Fruit fly (Drosophila melanogaster) whole organism, embryonic: ENCODE data around the gene CG8944.

Experiments used
- Abd-B ChIP-seq: fragments of 200-800 bp; sonication (Bioruptor generic); optimal IDR thresholded peaks from 2 replicates; lab custom pipeline; 2018; ENCODE audit warnings: missing biosample characterization, mild to moderate bottlenecking, missing genetic modification characterization, moderate library complexity
- CG10209 ChIP-seq: fragments of 200-800 bp; sonication (Bioruptor generic); optimal IDR thresholded peaks from 3 replicates; lab custom pipeline; 2017; ENCODE audit warnings: missing biosample characterization, mild to moderate bottlenecking, missing genetic modification characterization, missing genetic modification reagents
- CG10321 ChIP-seq: fragments of 200-800 bp; sonication (Bioruptor generic); IDR thresholded peaks from 2 replicates; pipeline ENCODE4 v1.3.6; 2022; ENCODE audit warnings: missing biosample characterization, missing genetic modification characterization
- CG11560 ChIP-seq: fragments of 200-800 bp; sonication (Bioruptor generic); IDR thresholded peaks from 3 replicates; pipeline ENCODE4 v1.3.6; 2022; ENCODE audit warnings: missing biosample characterization, missing genetic modification characterization
- CG12744 ChIP-seq: fragments of 200-800 bp; sonication (Bioruptor generic); optimal IDR thresholded peaks from 2 replicates; lab custom pipeline; 2016; ENCODE audit warnings: missing biosample characterization, missing genetic modification characterization
- CG14014 ChIP-seq: fragments of 200-800 bp; sonication (Bioruptor generic); IDR thresholded peaks from 2 replicates; pipeline ENCODE4 v1.3.6; 2022; ENCODE audit warnings: missing biosample characterization, missing genetic modification characterization
- CG2116 ChIP-seq: fragments of 200-800 bp; sonication (Bioruptor generic); optimal IDR thresholded peaks from 3 replicates; lab custom pipeline; 2018; ENCODE audit warnings: missing biosample characterization, mild to moderate bottlenecking, missing genetic modification characterization
- CG2875 ChIP-seq: fragments of 200-800 bp; sonication (Bioruptor generic); optimal IDR thresholded peaks from 2 replicates; lab custom pipeline; 2017; ENCODE audit warnings: missing biosample characterization, mild to moderate bottlenecking, missing genetic modification characterization, missing genetic modification reagents
- CG2889 ChIP-seq: fragments of 200-800 bp; sonication (Bioruptor generic); IDR thresholded peaks from 3 replicates; pipeline ENCODE4 v1.3.6; 2022; ENCODE audit warnings: missing biosample characterization, missing genetic modification characterization
- CG30020 ChIP-seq: fragments of 200-800 bp; optimal IDR thresholded peaks from 2 replicates; lab custom pipeline; 2019; ENCODE audit warnings: missing biosample characterization, mild to moderate bottlenecking, missing genetic modification characterization, moderate library complexity
- CG31388 ChIP-seq: fragments of 200-800 bp; sonication (Bioruptor generic); optimal IDR thresholded peaks from 2 replicates; lab custom pipeline; 2016; ENCODE audit warnings: missing biosample characterization, missing genetic modification characterization
- CG34422 ChIP-seq: fragments of 200-800 bp; sonication (Bioruptor generic); IDR thresholded peaks from 3 replicates; pipeline ENCODE4 v1.3.6; 2022; ENCODE audit warnings: missing biosample characterization, missing genetic modification characterization
- CG3726 ChIP-seq: fragments of 200-800 bp; sonication (Bioruptor generic); IDR thresholded peaks from 3 replicates; pipeline ENCODE4, ENCODE4 v1.3.6; 2022; ENCODE audit warnings: missing biosample characterization, missing genetic modification characterization
- CG5245 ChIP-seq: fragments of 200-800 bp; sonication (Bioruptor generic); optimal IDR thresholded peaks from 3 replicates; lab custom pipeline; 2016; ENCODE audit warnings: missing biosample characterization, missing genetic modification characterization
- CG6813 ChIP-seq: fragments of 200-800 bp; sonication (Bioruptor generic); optimal IDR thresholded peaks from 2 replicates; lab custom pipeline; 2017; ENCODE audit warnings: missing biosample characterization, missing genetic modification characterization, mild to moderate bottlenecking, moderate library complexity, missing genetic modification reagents
- CG7357 ChIP-seq: fragments of 200-800 bp; sonication (Bioruptor generic); IDR thresholded peaks from 3 replicates; pipeline ENCODE4 v1.3.6; 2022; ENCODE audit warnings: missing biosample characterization, missing genetic modification characterization
- CG8359 ChIP-seq: fragments of 200-800 bp; sonication (Bioruptor generic); optimal IDR thresholded peaks from 2 replicates; lab custom pipeline; 2017; ENCODE audit warnings: missing biosample characterization, mild to moderate bottlenecking, missing genetic modification characterization, borderline replicate concordance
- CG8765 ChIP-seq: fragments of 200-800 bp; sonication (Bioruptor generic); IDR thresholded peaks from 2 replicates; pipeline ENCODE4 v1.3.6; 2022; ENCODE audit warnings: missing biosample characterization, missing genetic modification characterization
- CG9727 ChIP-seq: fragments of 200-800 bp; sonication (Bioruptor generic); optimal IDR thresholded peaks from 3 replicates; lab custom pipeline; 2017; ENCODE audit warnings: missing biosample characterization, mild to moderate bottlenecking, missing genetic modification characterization
- CrebB ChIP-seq: fragments of 200-800 bp; sonication (Bioruptor generic); optimal IDR thresholded peaks from 3 replicates; lab custom pipeline; 2018; ENCODE audit warnings: missing biosample characterization, mild to moderate bottlenecking, missing genetic modification characterization
- D19B ChIP-seq: fragments of 200-800 bp; sonication (Bioruptor generic); optimal IDR thresholded peaks from 2 replicates; lab custom pipeline; 2017; ENCODE audit warnings: missing biosample characterization, mild to moderate bottlenecking, missing genetic modification characterization
- Dip2 ChIP-seq: fragments of 200-800 bp; sonication (Bioruptor generic); IDR thresholded peaks from 2 replicates; pipeline ENCODE4 v1.3.6; 2022; ENCODE audit warnings: missing biosample characterization, missing genetic modification characterization
- Doc2 ChIP-seq: fragments of 200-800 bp; sonication (Bioruptor generic); IDR thresholded peaks from 2 replicates; pipeline ENCODE4 v1.3.6; 2022; ENCODE audit warnings: missing biosample characterization, missing genetic modification characterization
- Dref ChIP-seq: fragments of 200-800 bp; sonication (Bioruptor generic); IDR thresholded peaks from 2 replicates; pipeline ENCODE4 v1.3.6; 2022; ENCODE audit warnings: missing biosample characterization, missing genetic modification characterization
- Ets97D ChIP-seq: fragments of 200-800 bp; sonication (Bioruptor generic); optimal IDR thresholded peaks from 3 replicates; lab custom pipeline; 2016; ENCODE audit warnings: missing biosample characterization, missing genetic modification characterization
- Gsc ChIP-seq: fragments of 200-800 bp; sonication (Bioruptor generic); IDR thresholded peaks from 2 replicates; pipeline ENCODE4 v1.3.6; 2022; ENCODE audit warnings: missing biosample characterization, missing genetic modification characterization
- Gug ChIP-seq: fragments of 200-800 bp; sonication (Bioruptor generic); IDR thresholded peaks from 4 replicates; pipeline ENCODE4 v1.3.6; 2022; ENCODE audit warnings: missing biosample characterization, missing genetic modification characterization
- Hmx ChIP-seq: fragments of 200-800 bp; sonication (Bioruptor generic); optimal IDR thresholded peaks from 2 replicates; lab custom pipeline; 2016; ENCODE audit warnings: missing biosample characterization, missing genetic modification characterization
- Med ChIP-seq: fragments of 200-800 bp; sonication (Bioruptor generic); peaks from one replicate; lab custom pipeline; 2016; ENCODE audit warnings: missing biosample characterization, missing genetic modification characterization, mild to moderate bottlenecking, inconsistent platforms, moderate library complexity
- Optix ChIP-seq: fragments of 200-800 bp; sonication (Bioruptor generic); IDR thresholded peaks from 3 replicates; pipeline ENCODE4 v1.3.6; 2022; ENCODE audit warnings: missing biosample characterization, missing genetic modification characterization
- Ravus ChIP-seq: fragments of 200-800 bp; sonication (Bioruptor generic); IDR thresholded peaks from 2 replicates; pipeline ENCODE4 v1.3.6; 2022; ENCODE audit warnings: missing biosample characterization, missing genetic modification characterization
- Sry-δ ChIP-seq: fragments of 200-800 bp; sonication (Bioruptor generic); optimal IDR thresholded peaks from 2 replicates; lab custom pipeline; 2016; ENCODE audit warnings: missing biosample characterization, missing genetic modification characterization
- Stat92E ChIP-seq, 3 experiments: fragments of >200 bp in 2 of 3; fragments of 200-800 bp in 1 of 3; sonication (Bioruptor generic) in 1 of 3; optimal IDR thresholded peaks; 2 replicates each; lab custom pipeline; 2017 to 2019; ENCODE audit warnings: missing biosample characterization in 3 of 3, missing genetic modification characterization in 3 of 3, mild to moderate bottlenecking in 1 of 3, moderate library complexity in 1 of 3
- abd-A ChIP-seq: fragments of 200-800 bp; sonication (Bioruptor generic); optimal IDR thresholded peaks from 3 replicates; lab custom pipeline; 2019; ENCODE audit warnings: missing biosample characterization, mild to moderate bottlenecking, missing genetic modification characterization, moderate library complexity
- ac ChIP-seq: fragments of 200-800 bp; sonication (Bioruptor generic); optimal IDR thresholded peaks from 3 replicates; lab custom pipeline; 2017; ENCODE audit warnings: missing biosample characterization, mild to moderate bottlenecking, missing genetic modification characterization
- az2 ChIP-seq: fragments of 200-800 bp; sonication (Bioruptor generic); optimal IDR thresholded peaks from 3 replicates; lab custom pipeline; 2016; ENCODE audit warnings: missing biosample characterization, missing genetic modification characterization
- bsh ChIP-seq, 2 experiments: fragments of 200-800 bp; sonication (Bioruptor generic); optimal IDR thresholded peaks; 2 replicates each; lab custom pipeline; 2017 to 2018; ENCODE audit warnings: mild to moderate bottlenecking in 2 of 2, missing biosample characterization in 2 of 2, missing genetic modification characterization in 2 of 2, moderate library complexity in 1 of 2
- crp ChIP-seq, 2 experiments: fragments of 200-800 bp; sonication (Bioruptor generic); optimal IDR thresholded peaks; 2 replicates in 1 of 2; 3 replicates in 1 of 2; lab custom pipeline; 2017; ENCODE audit warnings: missing biosample characterization in 2 of 2, missing genetic modification characterization in 2 of 2, mild to moderate bottlenecking in 1 of 2, moderate library complexity in 1 of 2
- cwo ChIP-seq: fragments of 200-800 bp; sonication (Bioruptor generic); optimal IDR thresholded peaks from 3 replicates; lab custom pipeline; 2017; ENCODE audit warnings: missing biosample characterization, missing genetic modification characterization, mild to moderate bottlenecking, moderate library complexity, missing genetic modification reagents
- gfzf ChIP-seq: fragments of 200-800 bp; sonication (Bioruptor generic); optimal IDR thresholded peaks from 2 replicates; lab custom pipeline; 2016; ENCODE audit warnings: missing biosample characterization, mild to moderate bottlenecking, missing genetic modification characterization, moderate library complexity
- gsb-n ChIP-seq: fragments of 200-800 bp; sonication (Bioruptor generic); optimal IDR thresholded peaks from 3 replicates; lab custom pipeline; 2018; ENCODE audit warnings: missing biosample characterization, mild to moderate bottlenecking, missing genetic modification characterization
- hkb ChIP-seq, 2 experiments: fragments of 200-800 bp in 1 of 2; fragments of >200 bp in 1 of 2; sonication (Bioruptor generic) in 1 of 2; IDR thresholded peaks in 1 of 2; optimal IDR thresholded peaks in 1 of 2; 2 replicates each; pipeline versions ENCODE4 v1.3.6 to Lab custom; 2017 to 2022; ENCODE audit warnings: missing biosample characterization in 1 of 2, missing genetic modification characterization in 1 of 2
- insv ChIP-seq, 2 experiments: fragments of 200-800 bp; sonication (Bioruptor generic); optimal IDR thresholded peaks; 3 replicates each; lab custom pipeline; 2016 to 2018; ENCODE audit warnings: missing biosample characterization in 2 of 2, missing genetic modification characterization in 2 of 2
- jigr1 ChIP-seq: fragments of 200-800 bp; sonication (Bioruptor generic); IDR thresholded peaks from 3 replicates; pipeline ENCODE4 v1.3.6; 2022; ENCODE audit warnings: missing biosample characterization, missing genetic modification characterization
- knrl ChIP-seq: fragments of 200-800 bp; sonication (Bioruptor generic); IDR thresholded peaks from 3 replicates; pipeline ENCODE4 v1.3.6; 2022; ENCODE audit warnings: missing biosample characterization, missing genetic modification characterization; ENCODE audit not compliant: partially characterized antibody
- nerfin-2 ChIP-seq: fragments of 200-800 bp; sonication (Bioruptor generic); IDR thresholded peaks from 2 replicates; pipeline ENCODE4 v1.3.6; 2022; ENCODE audit warnings: missing biosample characterization, missing genetic modification characterization; ENCODE audit not compliant: partially characterized antibody
- psq ChIP-seq: fragments of 200-800 bp; sonication (Bioruptor generic); optimal IDR thresholded peaks from 2 replicates; lab custom pipeline; 2017; ENCODE audit warnings: missing biosample characterization, missing genetic modification characterization
- tna ChIP-seq: fragments of 200-800 bp; sonication (Bioruptor generic); IDR thresholded peaks from 2 replicates; pipeline ENCODE4 v1.3.6; 2022; ENCODE audit warnings: missing biosample characterization, missing genetic modification characterization; ENCODE audit not compliant: partially characterized antibody
- ttk ChIP-seq: fragments of 200-800 bp; sonication (Bioruptor generic); IDR thresholded peaks from 2 replicates; pipeline ENCODE4 v2.1.2; 2022; ENCODE audit warnings: missing biosample characterization, missing genetic modification characterization
- tup ChIP-seq: fragments of 200-800 bp; sonication (Bioruptor generic); optimal IDR thresholded peaks from 2 replicates; lab custom pipeline; 2016; ENCODE audit warnings: missing biosample characterization, mild to moderate bottlenecking, missing genetic modification characterization, moderate library complexity

Gene CG8944

DNA sequence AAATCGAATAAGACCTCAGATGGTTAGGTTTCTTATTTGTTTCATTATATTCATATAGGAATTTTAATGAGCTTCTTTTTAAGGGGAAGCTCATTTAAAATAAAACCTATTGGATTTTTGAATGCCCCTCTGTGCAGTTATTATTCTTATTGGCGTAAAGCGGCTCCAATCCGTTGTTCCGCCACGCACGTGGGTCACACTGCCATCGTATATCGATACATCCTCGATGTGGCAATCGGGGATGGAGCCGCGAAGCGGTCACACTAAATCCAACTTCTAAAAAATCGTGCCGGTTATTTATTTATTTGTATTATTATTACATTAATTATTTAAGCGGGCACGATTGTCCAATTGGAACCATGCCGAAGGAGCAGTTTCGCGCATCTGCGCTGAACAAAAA, 16.7 kb upstream of the CG8944 start, which contains the start of gene Polr3A (continued):
- TF ChIP-seq CG14014 (GFP tag; lab: Robert Waterston, UW) (no peak), jigr1 (GFP tag; lab: Robert Waterston, UW) (no peak), CG8359 (GFP tag; lab: Kevin White, UChicago) (no peak), Med (GFP tag; lab: Kevin White, UChicago) (peak; percentile 18), Gsc (no peak), CrebB (tag; lab: Kevin White, UChicago) (no peak), nerfin-2 (GFP tag; lab: Robert Waterston, UW) (no peak), gsb-n (tag; lab: Kevin White, UChicago) (no peak), Sry-δ (GFP tag; lab: Kevin White, UChicago) (peak; percentile 24), CG10209 (GFP tag; lab: Kevin White, UChicago) (no peak), Hmx (GFP tag; lab: Kevin White, UChicago) (no peak), CG12744 (no peak), az2 (GFP tag; lab: Kevin White, UChicago) (no peak), abd-A (tag; lab: Kevin White, UChicago) (no peak), Doc2 (GFP tag; lab: Robert Waterston, UW) (no peak), CG30020 (tag; lab: Kevin White, UChicago) (peak; percentile 62), knrl (peak; percentile 57), CG6813 (GFP tag; lab: Kevin White, UChicago) (no peak), CG8765 (GFP tag; lab: Robert Waterston, UW) (no peak), Dref (GFP tag; lab: Robert Waterston, UW) (peak; percentile 83), CG5245 (GFP tag; lab: Kevin White, UChicago) (no peak), gfzf (GFP tag; lab: Kevin White, UChicago) (peak; percentile 67), crp (GFP tag; optimal IDR thresholded peaks at IDR 0.05; lab: Kevin White, UChicago) (no peak), CG2116 (peak; percentile 49), Ravus (no peak), psq (GFP tag; lab: Kevin White, UChicago) (no peak), CG31388 (GFP tag; lab: Kevin White, UChicago) (no peak), CG34422 (GFP tag; lab: Robert Waterston, UW) (peak; percentile 36; the same call in 1 of the 3 replicates), CG11560 (tag; lab: Robert Waterston, UW) (no peak), CG3726 (GFP tag; lab: Robert Waterston, UW) (no peak), CG10321 (GFP tag; lab: Robert Waterston, UW) (no peak), ttk (GFP tag; lab: Robert Waterston, UW) (no peak), D19B (GFP tag; lab: Kevin White, UChicago) (no peak), CG2889 (GFP tag; lab: Robert Waterston, UW) (no peak), tna (GFP tag; lab: Robert Waterston, UW) (0 out of 2 replicates have a peak, but pooled peaks have one; percentile 39), insv (GFP tag; optimal IDR thresholded peaks at IDR 0.05; lab: Kevin White, UChicago) (peak; percentile 89 to 99), cwo (GFP tag; lab: Kevin White, UChicago) (no peak), CG2875 (no peak), Gug (GFP tag; lab: Robert Waterston, UW) (no peak), bsh (GFP tag; optimal IDR thresholded peaks at IDR 0.05; lab: Kevin White, UChicago) (no peak), ac (GFP tag; lab: Kevin White, UChicago) (no peak), Optix (GFP tag; lab: Robert Waterston, UW) (no peak), CG7357 (GFP tag; lab: Robert Waterston, UW) (no peak), Ets97D (GFP tag; lab: Kevin White, UChicago) (peak; percentile 29), hkb (optimal IDR thresholded peaks at IDR 0.05; lab: Kevin White, UChicago) (no peak), hkb (GFP tag; IDR thresholded peaks at IDR 0.05; lab: Robert Waterston, UW) (no peak), tup (GFP tag; lab: Kevin White, UChicago) (no peak), Dip2 (GFP tag; lab: Robert Waterston, UW) (no peak), CG9727 (no peak), Stat92E (GFP tag; optimal IDR thresholded peaks at IDR 0.05; lab: Kevin White, UChicago) (no peak), Abd-B (no peak)
